Worm (Caenorhabditis elegans): ENCODE data around the gene top-3.

Gene top-3

ce11 chrIII:11935948-11936280 is 24.1 kb downstream of the top-3 start (continued):
- TF ChIP-seq ztf-28 (GFP tag; IDR thresholded peaks at IDR 0.05) (no peak), B0019.2 (GFP tag; conservative IDR thresholded peaks at IDR 0.05) (no peak), hlh-12 (tag; optimal IDR thresholded peaks at IDR 0.05) (no peak), cebp-1 (GFP tag; IDR thresholded peaks at IDR 0.05) (peak; percentile 22; the same call in 1 of the 2 replicates), cebp-1 (tag; optimal IDR thresholded peaks at IDR 0.05) (peak; percentile 3), ceh-27 (GFP tag; optimal IDR thresholded peaks at IDR 0.05) (no peak), F57C9.4 (tag; optimal IDR thresholded peaks at IDR 0.05) (no peak), attf-3 (GFP tag; conservative IDR thresholded peaks at IDR 0.05) (no peak), snpc-4 (GFP tag; optimal IDR thresholded peaks at IDR 0.05) (peak; percentile 17), snpc-4 (tag; optimal IDR thresholded peaks at IDR 0.05) (peak in 3 of 4 experiments; percentile 29 to 48 (median 38)), ztf-3 (GFP tag; optimal IDR thresholded peaks at IDR 0.05) (no peak), tlf-1 (GFP tag; optimal IDR thresholded peaks at IDR 0.05) (no peak), zfh-2 (GFP tag; conservative IDR thresholded peaks at IDR 0.05) (peak; percentile 88)

DNA sequence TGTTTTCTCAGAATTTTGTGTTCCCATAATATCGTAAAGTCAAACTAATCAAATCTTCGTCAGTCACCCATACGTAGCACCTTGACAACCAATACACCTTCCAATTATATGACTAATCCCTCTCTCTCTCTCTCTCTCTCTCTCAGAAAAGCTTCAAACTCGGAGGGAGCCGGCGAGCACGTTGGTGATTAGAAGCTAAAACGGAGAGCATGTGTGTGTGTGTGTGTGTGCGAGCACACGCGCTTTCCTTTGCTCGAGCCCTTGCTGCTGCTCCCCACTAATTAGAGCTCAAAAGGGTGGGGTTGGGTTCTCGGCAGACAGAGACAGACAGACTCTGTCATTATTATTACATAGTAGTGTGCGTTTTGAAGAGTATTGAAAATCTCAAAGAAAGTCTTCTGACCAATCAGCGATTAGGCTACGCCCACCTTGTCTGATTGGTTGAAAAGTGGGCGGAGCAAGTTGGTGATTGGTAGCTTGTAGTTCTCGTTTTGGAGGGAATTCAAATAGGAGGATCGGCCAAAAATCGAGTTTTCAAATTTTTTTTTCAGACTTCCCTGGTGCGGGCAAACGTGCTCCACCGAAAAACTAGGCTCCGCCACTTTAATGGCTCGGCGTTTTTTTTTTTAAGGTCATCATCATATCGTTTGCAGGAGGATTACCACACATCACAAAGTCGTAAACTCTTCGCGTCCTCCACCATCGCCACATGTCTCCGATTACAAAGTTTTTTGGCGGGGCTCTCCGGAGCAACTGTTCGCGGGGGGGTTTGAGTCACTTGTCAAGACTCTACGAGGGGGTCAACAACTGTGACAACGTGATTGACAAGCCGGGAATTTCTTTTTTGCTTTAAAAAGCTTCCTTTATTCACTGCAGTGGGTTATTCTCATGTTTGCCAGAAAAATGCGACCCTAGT is 24.7 kb downstream of the top-3 start:
- TF ChIP-seq B0336.3 (GFP tag; IDR thresholded peaks at IDR 0.05) = no peak
- no peak for TF ChIP-seq ztf-22 (GFP tag; optimal IDR thresholded peaks at IDR 0.05)
- TF ChIP-seq nfyb-1 (GFP tag; IDR thresholded peaks at IDR 0.05) = peak; percentile 83
- no peak for TF ChIP-seq sptf-2 (GFP tag; optimal IDR thresholded peaks at IDR 0.05)

DNA sequence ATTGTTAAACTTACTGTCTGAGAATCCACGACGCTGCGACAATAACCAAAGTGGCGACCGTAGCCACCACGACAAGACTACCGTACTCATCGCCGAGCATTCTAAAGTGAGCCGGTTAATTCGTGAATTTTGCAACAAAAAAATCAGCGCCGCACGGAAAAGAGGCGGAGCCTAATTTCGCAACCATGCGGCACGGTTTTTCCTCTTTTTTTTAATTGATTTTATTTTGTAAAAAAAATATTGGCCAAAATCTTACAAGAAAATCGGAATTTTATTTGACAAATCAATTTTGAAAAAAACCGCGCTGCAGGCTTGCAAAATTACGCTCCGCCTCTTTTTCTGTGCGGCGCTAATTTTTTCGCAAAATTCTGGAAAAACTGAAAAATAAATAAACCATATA is 26.4 kb downstream of the top-3 start, which contains the start of gene dolk-1:
dolk-1 (minus strand) TSS at position 101 of the 400 bp plus-strand sequence.
- TF ChIP-seq F39B2.1 (GFP tag; IDR thresholded peaks at IDR 0.05) (no peak), cebp-1 (GFP tag; IDR thresholded peaks at IDR 0.05) (no peak), cebp-1 (tag; optimal IDR thresholded peaks at IDR 0.05) (peak; percentile 31), sea-2 (GFP tag; IDR thresholded peaks at IDR 0.05) (no peak)

- TF ChIP-seq snpc-1.3 (tag; optimal IDR thresholded peaks at IDR 0.05; ENCODE audit: insufficient read depth) (no peak), madf-3 (GFP tag; IDR thresholded peaks at IDR 0.05) (0 out of 2 replicates have a peak, but pooled peaks have one; percentile 58), egl-18 (GFP tag; IDR thresholded peaks at IDR 0.05) (no peak), ceh-79 (tag; optimal IDR thresholded peaks at IDR 0.05) (no peak)
These were observed 28.0 kb downstream of the top-3 start for ce11 chrIII:11931960-11932359.

- TF ChIP-seq zfh-2 (GFP tag; conservative IDR thresholded peaks at IDR 0.05) (0 out of 2 replicates have a peak, but pooled peaks have one; percentile 17), ztf-22 (GFP tag; optimal IDR thresholded peaks at IDR 0.05) (no peak), nfya-1 (tag; optimal IDR thresholded peaks at IDR 0.05; ENCODE audit: borderline replicate concordance, insufficient read depth) (no peak), ztf-6 (GFP tag; IDR thresholded peaks at IDR 0.05) (no peak)
These were observed 29.1 kb downstream of the top-3 start for ce11 chrIII:11930899-11931298.

DNA sequence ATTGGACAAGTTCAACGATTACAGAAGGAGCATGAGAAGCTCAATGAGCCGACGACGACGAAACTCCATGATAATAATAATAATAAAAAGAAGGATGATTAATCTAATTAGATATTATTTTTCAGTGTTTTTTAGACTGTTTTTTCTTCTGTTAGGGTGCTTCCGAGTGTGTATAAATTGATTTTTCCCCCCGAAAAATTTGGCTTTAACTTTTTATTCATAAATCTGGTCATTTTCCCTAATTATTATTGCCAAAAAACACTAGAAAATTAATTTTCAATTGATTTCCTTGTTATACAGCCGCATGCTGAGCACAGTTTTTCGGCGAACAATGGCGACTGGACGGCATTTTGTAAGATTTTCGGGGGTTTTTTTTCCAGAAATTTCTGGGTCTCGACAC is 36.4 kb downstream of the top-3 start, which contains the start of gene nft-1:
nft-1 (plus strand) TSS at position 301 of the 400 bp plus-strand sequence.
- TF ChIP-seq ztf-3 (GFP tag; optimal IDR thresholded peaks at IDR 0.05) (no peak), snpc-1.3 (tag; optimal IDR thresholded peaks at IDR 0.05; ENCODE audit: insufficient read depth) (no peak), dox-1 (GFP tag; IDR thresholded peaks at IDR 0.05) (no peak), chd-7 (tag; optimal IDR thresholded peaks at IDR 0.05) (no peak), somi-1 (GFP tag; optimal IDR thresholded peaks at IDR 0.05) (no peak), lin-54 (GFP tag; optimal IDR thresholded peaks at IDR 0.05) (no peak), F57A8.1 (GFP tag; optimal IDR thresholded peaks at IDR 0.05) (no peak), lin-40 (tag; optimal IDR thresholded peaks at IDR 0.05) (no peak), mxl-1 (tag; optimal IDR thresholded peaks at IDR 0.05) (no peak), lin-26 (GFP tag; IDR thresholded peaks at IDR 0.05) (no peak), hmg-20 (GFP tag; IDR thresholded peaks at IDR 0.05) (no peak), snpc-1.1 (tag; optimal IDR thresholded peaks at IDR 0.05; ENCODE audit: insufficient read depth) (no peak), rcor-1 (GFP tag; IDR thresholded peaks at IDR 0.05) (no peak), Y53G8AR.9 (GFP tag; conservative IDR thresholded peaks at IDR 0.05) (no peak)

Data from whole organism, young adult.